Worm (Caenorhabditis elegans): ENCODE results near the gene mev-1.
A peak's percentile ranks its signal among the peaks of the same experiment; 100 is the strongest.

Gene mev-1

DNA sequence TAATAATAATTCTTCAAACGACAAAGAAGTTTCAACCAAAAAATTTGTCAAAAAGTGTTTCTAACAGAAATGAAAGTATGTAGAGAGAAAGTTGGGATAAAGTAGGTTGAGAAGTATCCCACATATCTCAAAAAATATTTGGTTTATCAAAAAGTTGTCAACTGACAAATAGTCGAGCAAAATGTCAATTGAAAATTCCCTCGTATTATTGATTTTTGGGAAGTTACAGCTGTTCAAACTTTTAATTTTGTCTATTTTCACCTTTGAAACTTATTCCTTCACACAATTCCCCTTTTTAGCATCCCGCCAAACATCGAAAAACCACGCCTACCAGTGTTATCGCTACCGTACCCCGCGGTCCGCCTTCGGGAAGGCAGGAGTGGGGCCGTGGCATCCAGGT is 13.0 kb downstream of the mev-1 start, which contains the start of gene tbx-8:
Gene tbx-8 (plus strand): TSS at position 301 of the 400 bp plus-strand sequence.
- peak; percentile 46; the same call in 1 of the 2 replicates for TF ChIP-seq zfh-2 (GFP tag; conservative IDR thresholded peaks at IDR 0.05)
- no peak for TF ChIP-seq dpff-1 (tag; optimal IDR thresholded peaks at IDR 0.05)

DNA sequence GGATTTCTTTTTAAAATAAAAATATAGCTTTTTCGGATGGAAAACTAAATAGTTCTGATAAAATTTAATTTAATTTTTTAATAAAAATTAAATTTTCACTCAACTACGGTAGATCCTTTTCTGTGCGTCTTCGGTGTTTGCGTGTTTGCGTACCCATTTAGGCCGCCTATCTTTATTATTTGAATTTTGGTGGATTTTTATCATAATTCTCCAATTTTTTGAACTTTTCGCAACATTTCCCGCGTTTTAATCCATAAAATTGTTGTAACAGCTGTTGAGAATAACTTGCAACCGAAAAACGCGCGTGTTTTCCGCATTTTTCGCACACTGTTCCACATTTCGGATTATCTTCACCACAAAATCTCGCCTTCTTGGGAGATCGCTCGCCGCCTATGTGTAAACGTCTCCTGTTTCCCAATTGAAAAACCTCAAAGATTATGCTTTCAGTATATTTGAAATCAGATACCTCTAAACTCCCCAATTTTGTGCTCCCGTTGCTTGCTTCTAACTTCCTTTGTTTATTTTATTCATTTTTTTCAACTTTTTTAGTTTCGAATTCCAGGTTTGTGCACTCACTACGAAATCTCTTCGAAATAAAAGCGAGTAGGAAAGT is 17.6 kb downstream of the mev-1 start, which contains the start of gene T07C4.3:
Gene T07C4.3 (plus strand): TSS at position 563 of the 613 bp plus-strand sequence.
- TF ChIP-seq dpff-1 (tag; optimal IDR thresholded peaks at IDR 0.05) (no peak), attf-5 (GFP tag; optimal IDR thresholded peaks at IDR 0.05) (no peak), mcd-1 (GFP tag; IDR thresholded peaks at IDR 0.05) (no peak), Y56A3A.18 (GFP tag; IDR thresholded peaks at IDR 0.05) (no peak), hsf-1 (GFP tag; IDR thresholded peaks at IDR 0.05) (0 out of 2 replicates have a peak, but pooled peaks have one; percentile 27), xnd-1 (tag; optimal IDR thresholded peaks at IDR 0.05) (peak; percentile 28), lin-35 (GFP tag; optimal IDR thresholded peaks at IDR 0.05) (no peak), B0019.2 (GFP tag; conservative IDR thresholded peaks at IDR 0.05) (peak; percentile 63; the same call in 1 of the 2 replicates), nhr-90 (tag; optimal IDR thresholded peaks at IDR 0.05) (no peak), rpc-1 (optimal IDR thresholded peaks at IDR 0.05) (no peak), rpc-1 (tag; optimal IDR thresholded peaks at IDR 0.05) (no peak), snpc-4 (GFP tag; optimal IDR thresholded peaks at IDR 0.05) (no peak), snpc-4 (tag; optimal IDR thresholded peaks at IDR 0.05) (no peak), Y53F4B.3 (GFP tag; IDR thresholded peaks at IDR 0.05) (no peak), Y53G8AR.9 (GFP tag; conservative IDR thresholded peaks at IDR 0.05) (no peak), F39B2.1 (GFP tag; IDR thresholded peaks at IDR 0.05) (no peak), efl-1 (GFP tag; optimal IDR thresholded peaks at IDR 0.05) (peak; percentile 70), chd-7 (tag; optimal IDR thresholded peaks at IDR 0.05) (no peak), D2030.7 (GFP tag; IDR thresholded peaks at IDR 0.05) (peak; percentile 71), nfyb-1 (GFP tag; IDR thresholded peaks at IDR 0.05) (no peak), ztf-28 (GFP tag; IDR thresholded peaks at IDR 0.05) (no peak), sdz-38 (tag; optimal IDR thresholded peaks at IDR 0.05) (no peak), F33H1.4 (GFP tag; IDR thresholded peaks at IDR 0.05) (peak; percentile 49; the same call in 1 of the 2 replicates), hlh-12 (tag; optimal IDR thresholded peaks at IDR 0.05) (no peak), madf-6 (GFP tag; IDR thresholded peaks at IDR 0.05) (peak; percentile 79), ceh-40 (GFP tag; IDR thresholded peaks at IDR 0.05) (no peak), pha-4 (tag; optimal IDR thresholded peaks at IDR 0.05) (no peak), lin-26 (GFP tag; IDR thresholded peaks at IDR 0.05) (no peak), atf-7 (tag; optimal IDR thresholded peaks at IDR 0.05) (no peak), sptf-2 (GFP tag; optimal IDR thresholded peaks at IDR 0.05) (no peak), dpl-1 (GFP tag; optimal IDR thresholded peaks at IDR 0.05) (peak; percentile 32), lin-54 (GFP tag; optimal IDR thresholded peaks at IDR 0.05) (peak; percentile 33), hmg-20 (GFP tag; IDR thresholded peaks at IDR 0.05) (no peak), C17E4.6 (GFP tag; IDR thresholded peaks at IDR 0.05) (no peak), ztf-22 (GFP tag; optimal IDR thresholded peaks at IDR 0.05) (no peak), dox-1 (GFP tag; IDR thresholded peaks at IDR 0.05) (0 out of 2 replicates have a peak, but pooled peaks have one; percentile 19), ama-1 (optimal IDR thresholded peaks at IDR 0.05) (no peak), ama-1 (GFP tag; optimal IDR thresholded peaks at IDR 0.05) (no peak), die-1 (tag; optimal IDR thresholded peaks at IDR 0.05) (no peak), K11D2.4 (GFP tag; IDR thresholded peaks at IDR 0.05) (no peak), T07F8.4 (tag; optimal IDR thresholded peaks at IDR 0.05) (no peak), him-1 (tag; optimal IDR thresholded peaks at IDR 0.05) (no peak), F23B12.7 (tag; optimal IDR thresholded peaks at IDR 0.05; ENCODE audit: insufficient read depth) (no peak), tbp1 (GFP tag; optimal IDR thresholded peaks at IDR 0.05) (no peak), ets-4 (GFP tag; optimal IDR thresholded peaks at IDR 0.05) (no peak), ceh-91 (GFP tag; IDR thresholded peaks at IDR 0.05) (peak; percentile 65), sea-2 (GFP tag; IDR thresholded peaks at IDR 0.05) (no peak)

Measured in whole organism, young adult.